Worm (Caenorhabditis elegans) whole organism, L1 larva: ENCODE data around the gene Y55D5A.1.

Experiments used
- C16A3.4 ChIP-seq: fragments of 150-350 bp; optimal IDR thresholded peaks from 2 replicates; lab custom pipeline; 2014; ENCODE audit warnings: missing biosample characterization, missing genetic modification characterization
- C34B4.2 ChIP-seq: sonication (generic microtip); optimal IDR thresholded peaks from 2 replicates; lab custom pipeline; 2017; ENCODE audit warnings: mild to moderate bottlenecking, missing genetic modification characterization, missing compliant biosample characterization
- Y116A8C.19 ChIP-seq: sonication (generic microtip); optimal IDR thresholded peaks from 2 replicates; lab custom pipeline; 2016; ENCODE audit warnings: missing compliant biosample characterization, missing genetic modification characterization, borderline replicate concordance
- aly-2 ChIP-seq: fragments of 150-350 bp; optimal IDR thresholded peaks from 2 replicates; lab custom pipeline; 2014; ENCODE audit warnings: missing biosample characterization, missing genetic modification characterization
- ama-1 ChIP-seq: fragments of 150-350 bp; optimal IDR thresholded peaks from 2 replicates; lab custom pipeline; 2014
- ceh-8 ChIP-seq: fragments of 200-800 bp; sonication (Bioruptor generic); optimal IDR thresholded peaks from 2 replicates; lab custom pipeline; 2018; ENCODE audit warnings: mild to moderate bottlenecking, missing genetic modification characterization, moderate library complexity, missing compliant biosample characterization
- ceh-82 ChIP-seq, 3 experiments: fragments of 150-350 bp in 1 of 3; sonication (generic microtip) in 2 of 3; optimal IDR thresholded peaks; 2 replicates each; lab custom pipeline; 2014 to 2017; ENCODE audit warnings: missing biosample characterization in 3 of 3, missing genetic modification characterization in 3 of 3
- ceh-88 ChIP-seq: fragments of 200-800 bp; sonication (Bioruptor generic); IDR thresholded peaks from 2 replicates; pipeline ENCODE4 v1.3.6; 2022; ENCODE audit warnings: missing genetic modification characterization, missing compliant biosample characterization
- ces-1 ChIP-seq: fragments of 150-350 bp; optimal IDR thresholded peaks from 2 replicates; lab custom pipeline; 2014; ENCODE audit warnings: missing biosample characterization, missing genetic modification reagents, missing genetic modification characterization
- dpl-1 ChIP-seq, 3 experiments: fragments of 150-350 bp in 2 of 3; sonication (generic microtip) in 1 of 3; optimal IDR thresholded peaks; 2 replicates each; lab custom pipeline; 2014 to 2017; ENCODE audit warnings: missing biosample characterization in 3 of 3, missing genetic modification characterization in 3 of 3, missing genetic modification reagents in 3 of 3
- dsc-1 ChIP-seq: sonication (generic microtip); optimal IDR thresholded peaks from 2 replicates; lab custom pipeline; 2016; ENCODE audit warnings: mild to moderate bottlenecking, missing genetic modification characterization, missing compliant biosample characterization
- efl-1 ChIP-seq, 4 experiments: fragments of 150-350 bp; optimal IDR thresholded peaks in 3 of 4; peaks in 1 of 4; 1 replicate in 1 of 4; 2 replicates in 3 of 4; lab custom pipeline; 2014; ENCODE audit warnings: missing biosample characterization in 2 of 4, missing genetic modification characterization in 2 of 4, missing genetic modification reagents in 2 of 4
- efl-3 ChIP-seq: fragments of 200-800 bp; sonication (Bioruptor generic); optimal IDR thresholded peaks from 2 replicates; lab custom pipeline; 2018; ENCODE audit warnings: mild to moderate bottlenecking, missing genetic modification characterization, missing compliant biosample characterization
- egl-13 ChIP-seq: sonication (generic microtip); optimal IDR thresholded peaks from 2 replicates; lab custom pipeline; 2016; ENCODE audit warnings: missing genotype, missing genetic modification reagents, missing genetic modification characterization, missing compliant biosample characterization
- egl-27 ChIP-seq, 2 experiments: fragments of 150-350 bp in 1 of 2; sonication (generic microtip); optimal IDR thresholded peaks; 3 replicates each; lab custom pipeline; 2017 to 2018; ENCODE audit warnings: missing biosample characterization in 2 of 2, missing genetic modification characterization in 2 of 2, missing genetic modification reagents in 2 of 2
- elt-3 ChIP-seq, 6 experiments: fragments of 150-350 bp in 1 of 6; sonication (generic microtip); optimal IDR thresholded peaks; 2 replicates each; lab custom pipeline; 2017 to 2018; ENCODE audit warnings: missing biosample characterization in 6 of 6, missing genetic modification characterization in 6 of 6, inconsistent platforms in 1 of 6
- fkh-8 ChIP-seq: sonication (generic microtip); optimal IDR thresholded peaks from 2 replicates; lab custom pipeline; 2016; ENCODE audit warnings: mild to moderate bottlenecking, missing genetic modification characterization, missing compliant biosample characterization
- grh-1 ChIP-seq: fragments of 200-800 bp; sonication (Bioruptor generic); IDR thresholded peaks from 2 replicates; pipeline ENCODE4 v1.3.6; 2022; ENCODE audit warnings: missing genetic modification reagents, missing genetic modification characterization, missing compliant biosample characterization
- hlh-17 ChIP-seq: fragments of 200-800 bp; sonication (Bioruptor generic); optimal IDR thresholded peaks from 2 replicates; lab custom pipeline; 2018; ENCODE audit warnings: missing genetic modification characterization, mild to moderate bottlenecking, missing compliant biosample characterization, moderate library complexity, borderline replicate concordance
- hlh-4 ChIP-seq: sonication (generic microtip); optimal IDR thresholded peaks from 2 replicates; lab custom pipeline; 2016; ENCODE audit warnings: mild to moderate bottlenecking, missing genetic modification characterization, missing compliant biosample characterization
- isw-1 ChIP-seq: fragments of 200-800 bp; sonication (Bioruptor generic); IDR thresholded peaks from 2 replicates; pipeline ENCODE4 v1.3.6; 2022; ENCODE audit warnings: missing genetic modification characterization, missing compliant biosample characterization
- lin-14 ChIP-seq: fragments of 200-800 bp; sonication (Bioruptor generic); optimal IDR thresholded peaks from 2 replicates; lab custom pipeline; 2018; ENCODE audit warnings: mild to moderate bottlenecking, missing genetic modification characterization, moderate library complexity, missing compliant biosample characterization
- lin-15B ChIP-seq: fragments of 150-350 bp; sonication (generic microtip); optimal IDR thresholded peaks from 3 replicates; lab custom pipeline; 2014; ENCODE audit warnings: missing biosample characterization, missing genetic modification characterization
- lin-39 ChIP-seq: fragments of 150-350 bp; optimal IDR thresholded peaks from 2 replicates; lab custom pipeline; 2014; ENCODE audit warnings: missing biosample characterization, missing genetic modification reagents, missing genetic modification characterization
- lir-3 ChIP-seq: sonication (generic microtip); optimal IDR thresholded peaks from 2 replicates; lab custom pipeline; 2016; ENCODE audit warnings: mild to moderate bottlenecking, missing genetic modification characterization, moderate library complexity, missing compliant biosample characterization; ENCODE audit not compliant: poor library complexity
- lsy-2 ChIP-seq, 2 experiments: fragments of 150-350 bp; optimal IDR thresholded peaks; 2 replicates each; lab custom pipeline; 2014; ENCODE audit warnings: missing biosample characterization in 2 of 2, missing genetic modification characterization in 2 of 2
- mdl-1 ChIP-seq, 2 experiments: fragments of 150-350 bp; optimal IDR thresholded peaks; 2 replicates each; lab custom pipeline; 2014 to 2017; ENCODE audit warnings: missing biosample characterization in 2 of 2, missing genetic modification characterization in 2 of 2, inconsistent platforms in 1 of 2
- mef-2 ChIP-seq: fragments of 150-350 bp; optimal IDR thresholded peaks from 2 replicates; lab custom pipeline; 2014; ENCODE audit warnings: missing biosample characterization, missing genetic modification characterization
- mep-1 ChIP-seq: fragments of 150-350 bp; optimal IDR thresholded peaks from 2 replicates; lab custom pipeline; 2014; ENCODE audit warnings: missing biosample characterization, missing genetic modification characterization
- nhr-12 ChIP-seq: sonication (generic microtip); optimal IDR thresholded peaks from 2 replicates; lab custom pipeline; 2017; ENCODE audit warnings: missing biosample characterization, missing genetic modification characterization
- nhr-20 ChIP-seq: sonication (generic microtip); optimal IDR thresholded peaks from 2 replicates; lab custom pipeline; 2016; ENCODE audit warnings: mild to moderate bottlenecking, missing genetic modification characterization, missing compliant biosample characterization
- nhr-237 ChIP-seq: fragments of 150-350 bp; optimal IDR thresholded peaks from 2 replicates; lab custom pipeline; 2014; ENCODE audit warnings: missing biosample characterization, missing genetic modification characterization
- nhr-71 ChIP-seq: sonication (generic microtip); optimal IDR thresholded peaks from 2 replicates; lab custom pipeline; 2016; ENCODE audit warnings: mild to moderate bottlenecking, missing genetic modification characterization, moderate library complexity, missing compliant biosample characterization
- nhr-85 ChIP-seq: sonication (generic microtip); peaks from one replicate; lab custom pipeline; 2016; ENCODE audit warnings: missing genetic modification characterization, inconsistent platforms, missing compliant biosample characterization
- nhr-90 ChIP-seq: sonication (generic microtip); optimal IDR thresholded peaks from 2 replicates; lab custom pipeline; 2016; ENCODE audit warnings: mild to moderate bottlenecking, missing genetic modification characterization, missing compliant biosample characterization; ENCODE audit not compliant: poor library complexity
- pag-3 ChIP-seq: sonication (generic microtip); optimal IDR thresholded peaks from 2 replicates; lab custom pipeline; 2017; ENCODE audit warnings: missing genetic modification characterization, mild to moderate bottlenecking, missing compliant biosample characterization, antibody characterized with exemption, borderline replicate concordance; ENCODE audit not compliant: insufficient read depth
- pax-3 ChIP-seq: fragments of 200-800 bp; sonication (Bioruptor generic); optimal IDR thresholded peaks from 2 replicates; lab custom pipeline; 2018; ENCODE audit warnings: mild to moderate bottlenecking, missing genetic modification characterization, moderate library complexity, missing compliant biosample characterization
- rnt-1 ChIP-seq: sonication (generic microtip); optimal IDR thresholded peaks from 2 replicates; lab custom pipeline; 2016; ENCODE audit warnings: mild to moderate bottlenecking, missing genetic modification characterization, moderate library complexity, missing compliant biosample characterization
- sox-4 ChIP-seq: sonication (generic microtip); optimal IDR thresholded peaks from 2 replicates; lab custom pipeline; 2016; ENCODE audit warnings: missing genetic modification characterization, missing compliant biosample characterization
- sptf-1 ChIP-seq: fragments of 150-350 bp; optimal IDR thresholded peaks from 2 replicates; lab custom pipeline; 2014; ENCODE audit warnings: missing biosample characterization, missing genetic modification characterization
- swsn-7 ChIP-seq: sonication (generic microtip); optimal IDR thresholded peaks from 2 replicates; lab custom pipeline; 2016; ENCODE audit warnings: missing genetic modification characterization, missing compliant biosample characterization
- tlp-1 ChIP-seq: fragments of 150-350 bp; optimal IDR thresholded peaks from 2 replicates; lab custom pipeline; 2014; ENCODE audit warnings: missing biosample characterization, missing genetic modification characterization
- unc-30 ChIP-seq: sonication (generic microtip); optimal IDR thresholded peaks from 2 replicates; lab custom pipeline; 2017; ENCODE audit warnings: missing biosample characterization, missing genetic modification characterization
- unc-62 ChIP-seq: fragments of 150-350 bp; optimal IDR thresholded peaks from 2 replicates; lab custom pipeline; 2014; ENCODE audit warnings: missing biosample characterization, missing genetic modification reagents, missing genetic modification characterization
- unc-86 ChIP-seq: sonication (generic microtip); optimal IDR thresholded peaks from 2 replicates; lab custom pipeline; 2016; ENCODE audit warnings: missing genetic modification characterization, missing compliant biosample characterization
- unc-98 ChIP-seq: fragments of 200-800 bp; sonication (Bioruptor generic); IDR thresholded peaks from 2 replicates; pipeline ENCODE4 v1.3.6; 2022; ENCODE audit warnings: missing genetic modification characterization, missing compliant biosample characterization
- xbp-1 ChIP-seq: sonication (generic microtip); optimal IDR thresholded peaks from 2 replicates; lab custom pipeline; 2016; ENCODE audit warnings: missing genetic modification characterization, missing compliant biosample characterization
- zip-4 ChIP-seq: fragments of 200-800 bp; sonication (Bioruptor generic); optimal IDR thresholded peaks from 2 replicates; lab custom pipeline; 2018; ENCODE audit warnings: mild to moderate bottlenecking, missing genetic modification characterization, moderate library complexity, missing compliant biosample characterization
- ztf-11 ChIP-seq, 2 experiments: sonication (generic microtip); optimal IDR thresholded peaks; 2 replicates each; lab custom pipeline; 2016 to 2017; ENCODE audit warnings: missing genetic modification characterization in 2 of 2, missing biosample characterization in 1 of 2, missing compliant biosample characterization in 1 of 2
- ztf-4 ChIP-seq: fragments of 150-350 bp; optimal IDR thresholded peaks from 2 replicates; lab custom pipeline; 2014; ENCODE audit warnings: missing biosample characterization, missing genetic modification characterization

The Y55D5A.1 gene

DNA sequence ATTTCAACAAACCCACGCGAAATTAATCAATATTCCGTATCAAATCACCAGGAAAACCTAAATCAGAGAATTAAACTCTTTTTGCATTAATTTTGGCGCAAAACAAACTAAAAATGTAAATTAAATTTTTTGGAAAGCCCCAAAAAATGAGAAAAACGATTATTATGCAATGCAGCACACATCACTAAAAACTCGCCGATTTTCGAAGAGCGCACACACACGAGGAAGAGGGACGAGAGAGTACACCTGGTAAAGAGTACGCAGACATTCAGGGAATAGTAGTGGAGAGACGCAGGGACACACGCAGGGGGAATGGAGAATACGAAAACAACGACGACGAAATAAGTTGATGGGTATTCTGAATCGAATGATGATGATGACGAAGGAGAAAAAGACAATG, 53.8 kb downstream of the Y55D5A.1 start (continued):
- TF ChIP-seq unc-62 (GFP tag; lab: Kevin White, UChicago) (no peak), pax-3 (no peak), fkh-8 (peak; percentile 71), swsn-7 (peak; percentile 59), lsy-2 (tag; optimal IDR thresholded peaks at IDR 0.05; lab: Kevin White, UChicago) (peak; percentile 67), ceh-8 (GFP tag; lab: Kevin White, UChicago) (no peak), ceh-82 (tag; optimal IDR thresholded peaks at IDR 0.05; lab: Kevin White, UChicago) (peak; percentile 0 to 73 (median 63)), lin-14 (GFP tag; lab: Kevin White, UChicago) (peak; percentile 82), rnt-1 (tag; lab: Kevin White, UChicago) (no peak), unc-30 (tag; lab: Kevin White, UChicago) (no peak), nhr-71 (tag; lab: Kevin White, UChicago) (peak; percentile 78), Y116A8C.19 (tag; lab: Kevin White, UChicago) (no peak), efl-3 (no peak), lin-39 (tag; lab: Kevin White, UChicago) (no peak), unc-98 (no peak), mef-2 (no peak), aly-2 (tag; lab: Kevin White, UChicago) (no peak), isw-1 (GFP tag; lab: Robert Waterston, UW) (0 out of 2 replicates have a peak, but pooled peaks have one; percentile 3), nhr-20 (tag; lab: Kevin White, UChicago) (peak; percentile 58), sptf-1 (tag; lab: Kevin White, UChicago) (no peak), grh-1 (no peak)

DNA sequence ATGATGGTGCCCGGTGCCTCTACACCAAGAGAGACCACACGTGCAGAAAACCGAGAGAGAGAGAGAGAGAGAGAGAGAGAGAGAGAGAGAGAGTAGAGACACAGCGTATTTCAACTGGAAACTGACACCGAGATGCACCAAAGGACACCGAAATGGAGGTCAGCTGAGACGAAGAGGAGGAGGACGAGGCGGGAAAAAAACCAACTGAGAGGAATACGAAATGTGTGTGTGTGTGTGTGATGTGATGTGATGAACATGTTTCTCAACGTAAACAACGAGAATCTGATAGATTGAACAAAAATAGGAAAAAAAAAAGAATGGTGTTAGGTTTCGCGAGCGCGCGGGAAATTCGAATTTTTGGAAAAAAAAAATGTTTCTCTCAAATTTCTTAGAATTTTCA, 55.1 kb downstream of the Y55D5A.1 start:
- no peak; the same call in 1 of the 2 replicates for TF ChIP-seq ceh-88 (GFP tag; lab: Robert Waterston, UW)
- no peak for TF ChIP-seq unc-98
- TF ChIP-seq C34B4.2 (tag; lab: Kevin White, UChicago) = no peak
- peak; percentile 63 to 70 for TF ChIP-seq efl-1 (optimal IDR thresholded peaks at IDR 0.05; lab: Kevin White, UChicago)
- TF ChIP-seq efl-1 (GFP tag; optimal IDR thresholded peaks at IDR 0.05 in 1 of 2; lab: Kevin White, UChicago) = peak; percentile 75 to 92
- TF ChIP-seq tlp-1 (tag; lab: Kevin White, UChicago) = no peak
- no peak for TF ChIP-seq dsc-1 (tag; lab: Kevin White, UChicago)
- TF ChIP-seq lin-39 (tag; lab: Kevin White, UChicago) = no peak
- no peak for TF ChIP-seq zip-4 (GFP tag; lab: Kevin White, UChicago)
- TF ChIP-seq lin-15B (tag; lab: Kevin White, UChicago) = peak; percentile 20
- TF ChIP-seq nhr-20 (tag; lab: Kevin White, UChicago) = peak; percentile 73
- TF ChIP-seq ces-1 = no peak
- TF ChIP-seq lsy-2 (tag; optimal IDR thresholded peaks at IDR 0.05; lab: Kevin White, UChicago) = peak; percentile 53 to 74
- no peak for TF ChIP-seq nhr-12
- peak in 1 of 2 experiments; percentile 15 for TF ChIP-seq ztf-11 (tag; optimal IDR thresholded peaks at IDR 0.05; lab: Kevin White, UChicago)
- TF ChIP-seq ztf-4 = no peak
- no peak for TF ChIP-seq egl-27 (tag; optimal IDR thresholded peaks at IDR 0.05; lab: Kevin White, UChicago)
- no peak for TF ChIP-seq pag-3 (tag; lab: Kevin White, UChicago)
- no peak for TF ChIP-seq elt-3 (tag; optimal IDR thresholded peaks at IDR 0.05; lab: Kevin White, UChicago)
- TF ChIP-seq nhr-85 (tag; lab: Kevin White, UChicago) = peak; percentile 94
- no peak for TF ChIP-seq hlh-17
- TF ChIP-seq egl-13 (tag; lab: Kevin White, UChicago) = peak; percentile 42
- peak; percentile 60 to 73 (median 62) for TF ChIP-seq dpl-1 (GFP tag; optimal IDR thresholded peaks at IDR 0.05; lab: Kevin White, UChicago)
- TF ChIP-seq ceh-8 (GFP tag; lab: Kevin White, UChicago) = no peak
- peak; percentile 52 for TF ChIP-seq unc-86 (tag; lab: Kevin White, UChicago)
- no peak for TF ChIP-seq ama-1 (lab: Kevin White, UChicago)
- TF ChIP-seq mdl-1 (tag; optimal IDR thresholded peaks at IDR 0.05; lab: Kevin White, UChicago) = peak; percentile 4 to 91
- TF ChIP-seq C16A3.4 = peak; percentile 60
- peak; percentile 42 for TF ChIP-seq xbp-1
- TF ChIP-seq nhr-90 (tag; lab: Kevin White, UChicago) = peak; percentile 39
- TF ChIP-seq unc-30 (tag; lab: Kevin White, UChicago) = no peak
- TF ChIP-seq grh-1 = 0 out of 2 replicates have a peak, but pooled peaks have one; percentile 27
- no peak for TF ChIP-seq sox-4 (tag; lab: Kevin White, UChicago)
- TF ChIP-seq lir-3 (tag; lab: Kevin White, UChicago) = no peak
- no peak for TF ChIP-seq hlh-4
- no peak for TF ChIP-seq nhr-237 (tag; lab: Kevin White, UChicago)
- peak; percentile 28 for TF ChIP-seq mep-1 (tag; lab: Kevin White, UChicago)
